Fruit fly (Drosophila melanogaster): ENCODE results near the gene TotC.

TotC gene

DNA sequence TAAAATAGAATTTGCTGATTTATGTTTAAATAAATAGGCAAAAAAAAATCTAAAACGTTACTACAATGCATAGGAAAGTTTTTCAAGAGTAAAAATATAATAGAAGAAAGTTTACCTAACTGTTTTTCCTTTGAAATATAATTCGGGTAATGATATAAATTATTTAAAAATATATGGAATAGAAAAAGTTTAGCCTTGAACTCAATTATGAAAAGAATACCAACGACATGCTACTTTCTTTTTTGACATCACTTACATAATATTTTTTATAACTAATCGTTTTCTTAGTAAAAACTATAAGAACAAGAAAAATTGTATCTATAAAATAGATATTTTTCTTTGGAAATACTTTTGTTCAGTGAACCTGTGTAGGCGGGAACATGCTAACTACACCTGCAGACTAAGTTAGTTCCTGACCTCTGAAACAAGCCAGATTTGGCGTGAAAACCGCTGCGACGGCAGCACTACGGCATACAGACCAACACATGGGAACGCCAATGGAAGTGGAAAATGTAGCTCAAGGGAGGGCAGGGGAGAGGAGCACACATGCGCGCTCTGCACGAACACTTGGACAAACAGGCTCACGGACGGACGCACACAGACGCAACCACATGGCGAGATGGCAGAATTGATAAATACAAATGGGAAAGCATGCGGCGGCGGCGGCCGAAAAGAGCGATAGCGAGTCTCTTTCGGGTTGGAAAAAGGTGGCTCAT lies 43.2 kb upstream of the TotC start (continued):
- TF ChIP-seq sna (GFP tag; IDR thresholded peaks at IDR 0.05; ENCODE audit: partially characterized antibody) = no peak
- TF ChIP-seq CG7786 (GFP tag; optimal IDR thresholded peaks at IDR 0.05) = no peak
- no peak for TF ChIP-seq Hmx (GFP tag; optimal IDR thresholded peaks at IDR 0.05)
- TF ChIP-seq p53 (GFP tag; optimal IDR thresholded peaks at IDR 0.05) = no peak
- TF ChIP-seq HmgZ (tag; optimal IDR thresholded peaks at IDR 0.05) = peak; percentile 62
- no peak for TF ChIP-seq CG34376 (GFP tag; optimal IDR thresholded peaks at IDR 0.05)
- TF ChIP-seq CG12744 (GFP tag; optimal IDR thresholded peaks at IDR 0.05) = no peak
- no peak for TF ChIP-seq Dip3 (GFP tag; optimal IDR thresholded peaks at IDR 0.05)
- TF ChIP-seq CG10366 (GFP tag; IDR thresholded peaks at IDR 0.05) = no peak
- TF ChIP-seq CG10462 (GFP tag; optimal IDR thresholded peaks at IDR 0.05) = no peak
- peak; percentile 36 for TF ChIP-seq Dek (tag; optimal IDR thresholded peaks at IDR 0.05)
- peak; percentile 41 for TF ChIP-seq CG16815 (GFP tag; optimal IDR thresholded peaks at IDR 0.05)
- no peak for TF ChIP-seq CG9609 (GFP tag; optimal IDR thresholded peaks at IDR 0.05)
- TF ChIP-seq Asciz (GFP tag; optimal IDR thresholded peaks at IDR 0.05) = no peak
- TF ChIP-seq CG10959 (GFP tag; IDR thresholded peaks at IDR 0.05) = no peak
- no peak for TF ChIP-seq MESR4 (GFP tag; optimal IDR thresholded peaks at IDR 0.05)
- TF ChIP-seq YL-1 (GFP tag; optimal IDR thresholded peaks at IDR 0.05) = no peak
- 0 out of 3 replicates have a peak, but pooled peaks have one; percentile 41 for TF ChIP-seq CG6175 (GFP tag; IDR thresholded peaks at IDR 0.05)
- TF ChIP-seq tup (GFP tag; optimal IDR thresholded peaks at IDR 0.05) = no peak
- TF ChIP-seq CG32532 (GFP tag; IDR thresholded peaks at IDR 0.05) = peak; percentile 53
- no peak for TF ChIP-seq ac (GFP tag; optimal IDR thresholded peaks at IDR 0.05)
- TF ChIP-seq org-1 (GFP tag; optimal IDR thresholded peaks at IDR 0.05) = no peak
- no peak for TF ChIP-seq NK7.1 (GFP tag; optimal IDR thresholded peaks at IDR 0.05)
- 0 out of 3 replicates have a peak, but pooled peaks have one; percentile 54 for TF ChIP-seq CG2199 (GFP tag; IDR thresholded peaks at IDR 0.05)
- no peak for TF ChIP-seq repo (GFP tag; optimal IDR thresholded peaks at IDR 0.05)
- TF ChIP-seq Dfd (GFP tag; optimal IDR thresholded peaks at IDR 0.05) = no peak
- no peak for TF ChIP-seq CG1832 (GFP tag; optimal IDR thresholded peaks at IDR 0.05)
- no peak for TF ChIP-seq Dref (GFP tag; IDR thresholded peaks at IDR 0.05)
- no peak for TF ChIP-seq dati (GFP tag; IDR thresholded peaks at IDR 0.05)
- peak; percentile 9; the same call in 1 of the 2 replicates for TF ChIP-seq lmd (GFP tag; IDR thresholded peaks at IDR 0.05)
- no peak for TF ChIP-seq CG6813 (GFP tag; optimal IDR thresholded peaks at IDR 0.05)
- no peak for TF ChIP-seq CG8765 (GFP tag; IDR thresholded peaks at IDR 0.05)
- no peak for TF ChIP-seq ato (GFP tag; IDR thresholded peaks at IDR 0.05; ENCODE audit: partially characterized antibody)
- TF ChIP-seq GATAe (GFP tag; conservative IDR thresholded peaks at IDR 0.05) = no peak
- TF ChIP-seq ash1 (GFP tag; optimal IDR thresholded peaks at IDR 0.05) = no peak
- TF ChIP-seq CG8944 (GFP tag; optimal IDR thresholded peaks at IDR 0.05) = no peak
- no peak for TF ChIP-seq Lpt (GFP tag; optimal IDR thresholded peaks at IDR 0.05)
- TF ChIP-seq CG31388 (GFP tag; optimal IDR thresholded peaks at IDR 0.05) = no peak
- TF ChIP-seq Doc3 (GFP tag; IDR thresholded peaks at IDR 0.05; ENCODE audit: partially characterized antibody) = no peak
- TF ChIP-seq CG6689 (GFP tag; IDR thresholded peaks at IDR 0.05) = peak; percentile 32; the same call in 1 of the 2 replicates
- peak; percentile 17; the same call in 1 of the 2 replicates for TF ChIP-seq peb (GFP tag; IDR thresholded peaks at IDR 0.05)
- peak; percentile 13 for TF ChIP-seq CG3407 (GFP tag; optimal IDR thresholded peaks at IDR 0.05)
- no peak for TF ChIP-seq chn (GFP tag; optimal IDR thresholded peaks at IDR 0.05)
- TF ChIP-seq CG17802 (tag; optimal IDR thresholded peaks at IDR 0.05) = no peak
- TF ChIP-seq D (optimal IDR thresholded peaks at IDR 0.05) = no peak
- peak; percentile 9 for TF ChIP-seq D (GFP tag; optimal IDR thresholded peaks at IDR 0.05)
- peak; percentile 23 for TF ChIP-seq phol (tag; optimal IDR thresholded peaks at IDR 0.05)
- TF ChIP-seq CG2129 (GFP tag; IDR thresholded peaks at IDR 0.05; ENCODE audit: partially characterized antibody) = no peak
- no peak for TF ChIP-seq tll (GFP tag; optimal IDR thresholded peaks at IDR 0.05)
- TF ChIP-seq gro (GFP tag; optimal IDR thresholded peaks at IDR 0.05) = no peak

Data from whole organism, embryonic.